Fruit fly (Drosophila melanogaster): ENCODE results near the gene Tom70.

dm6 chr2L:12046856-12047230, 8.5 kb upstream of the Tom70 start:
- TF ChIP-seq pan (optimal IDR thresholded peaks at IDR 0.05) (no peak), usp (GFP tag; optimal IDR thresholded peaks at IDR 0.05) (no peak), CG8478 (optimal IDR thresholded peaks at IDR 0.05) (no peak)
